Worm (Caenorhabditis elegans): ENCODE measurements around the gene F09E10.6.
A peak's percentile ranks its signal among the peaks of the same experiment; 100 is the strongest.

The F09E10.6 gene

ce11 chrX:1492174-1492573, 5.3 kb downstream of the F09E10.6 start (continued):
- TF ChIP-seq xnd-1 (tag; optimal IDR thresholded peaks at IDR 0.05), result no peak
- no peak for TF ChIP-seq snpc-4 (GFP tag; optimal IDR thresholded peaks at IDR 0.05)
- TF ChIP-seq snpc-4 (tag; optimal IDR thresholded peaks at IDR 0.05), result no peak
- no peak for TF ChIP-seq unc-62 (GFP tag; optimal IDR thresholded peaks at IDR 0.05)
- TF ChIP-seq sptf-2 (GFP tag; optimal IDR thresholded peaks at IDR 0.05), result no peak
- no peak for TF ChIP-seq ceh-91 (GFP tag; IDR thresholded peaks at IDR 0.05)
- no peak for TF ChIP-seq attf-3 (GFP tag; conservative IDR thresholded peaks at IDR 0.05)
- no peak for TF ChIP-seq nfyb-1 (GFP tag; IDR thresholded peaks at IDR 0.05)
- TF ChIP-seq tlf-1 (GFP tag; optimal IDR thresholded peaks at IDR 0.05), result no peak
- TF ChIP-seq ets-4 (GFP tag; optimal IDR thresholded peaks at IDR 0.05), result no peak
- TF ChIP-seq snpc-1.3 (tag; optimal IDR thresholded peaks at IDR 0.05; ENCODE audit: insufficient read depth), result no peak
- TF ChIP-seq Y53G8AR.9 (GFP tag; conservative IDR thresholded peaks at IDR 0.05), result no peak
- TF ChIP-seq lag-1 (GFP tag; IDR thresholded peaks at IDR 0.05), result no peak
- no peak for TF ChIP-seq ceh-27 (GFP tag; optimal IDR thresholded peaks at IDR 0.05)
- no peak for TF ChIP-seq F22D6.2 (tag; optimal IDR thresholded peaks at IDR 0.05)
- TF ChIP-seq ceh-40 (GFP tag; IDR thresholded peaks at IDR 0.05), result no peak
- peak; percentile 86 for TF ChIP-seq gei-17 (GFP tag; optimal IDR thresholded peaks at IDR 0.05)
- TF ChIP-seq lin-35 (GFP tag; optimal IDR thresholded peaks at IDR 0.05), result peak in 1 of 3 experiments; percentile 21
- no peak for TF ChIP-seq cebp-1 (GFP tag; IDR thresholded peaks at IDR 0.05)
- TF ChIP-seq cebp-1 (tag; optimal IDR thresholded peaks at IDR 0.05), result peak; percentile 31
- no peak for TF ChIP-seq mxl-1 (tag; optimal IDR thresholded peaks at IDR 0.05)
- TF ChIP-seq F55B11.4 (tag; optimal IDR thresholded peaks at IDR 0.05; ENCODE audit: borderline replicate concordance, insufficient read depth), result no peak
- TF ChIP-seq F39B2.1 (GFP tag; IDR thresholded peaks at IDR 0.05), result no peak
- TF ChIP-seq hrde-1 (tag; optimal IDR thresholded peaks at IDR 0.05; ENCODE audit: borderline replicate concordance), result no peak
- TF ChIP-seq pha-4 (tag; optimal IDR thresholded peaks at IDR 0.05), result no peak
- no peak for TF ChIP-seq mes-4 (tag; optimal IDR thresholded peaks at IDR 0.05)
- no peak for TF ChIP-seq bed-2 (GFP tag; IDR thresholded peaks at IDR 0.05)
- TF ChIP-seq Y56A3A.18 (GFP tag; IDR thresholded peaks at IDR 0.05), result 0 out of 2 replicates have a peak, but pooled peaks have one; percentile 32
- TF ChIP-seq rcor-1 (GFP tag; IDR thresholded peaks at IDR 0.05), result no peak
- TF ChIP-seq K12H6.12 (tag; optimal IDR thresholded peaks at IDR 0.05), result no peak
- TF ChIP-seq zfh-2 (GFP tag; conservative IDR thresholded peaks at IDR 0.05), result no peak
- no peak for TF ChIP-seq K11D2.4 (GFP tag; IDR thresholded peaks at IDR 0.05)
- TF ChIP-seq hsf-1 (GFP tag; IDR thresholded peaks at IDR 0.05), result no peak
- TF ChIP-seq dpff-1 (tag; optimal IDR thresholded peaks at IDR 0.05), result no peak
- no peak for TF ChIP-seq somi-1 (GFP tag; optimal IDR thresholded peaks at IDR 0.05)

- TF ChIP-seq akir-1 (GFP tag; optimal IDR thresholded peaks at IDR 0.05) (no peak), B0261.1 (tag; optimal IDR thresholded peaks at IDR 0.05) (peak; percentile 53), B0019.2 (GFP tag; conservative IDR thresholded peaks at IDR 0.05) (no peak), rpc-1 (optimal IDR thresholded peaks at IDR 0.05) (peak; percentile 38), rpc-1 (tag; optimal IDR thresholded peaks at IDR 0.05) (peak; percentile 75), die-1 (tag; optimal IDR thresholded peaks at IDR 0.05) (peak; percentile 15), lin-26 (GFP tag; IDR thresholded peaks at IDR 0.05) (peak; percentile 45; the same call in 1 of the 2 replicates), tbp1 (GFP tag; optimal IDR thresholded peaks at IDR 0.05) (peak; percentile 83)
Observed at ce11 chrX:1491036-1491435, 6.4 kb downstream of the F09E10.6 start.

All from whole organism, young adult.